Fruit fly (Drosophila melanogaster): ENCODE results near the gene CG15747.

The CG15747 gene

DNA sequence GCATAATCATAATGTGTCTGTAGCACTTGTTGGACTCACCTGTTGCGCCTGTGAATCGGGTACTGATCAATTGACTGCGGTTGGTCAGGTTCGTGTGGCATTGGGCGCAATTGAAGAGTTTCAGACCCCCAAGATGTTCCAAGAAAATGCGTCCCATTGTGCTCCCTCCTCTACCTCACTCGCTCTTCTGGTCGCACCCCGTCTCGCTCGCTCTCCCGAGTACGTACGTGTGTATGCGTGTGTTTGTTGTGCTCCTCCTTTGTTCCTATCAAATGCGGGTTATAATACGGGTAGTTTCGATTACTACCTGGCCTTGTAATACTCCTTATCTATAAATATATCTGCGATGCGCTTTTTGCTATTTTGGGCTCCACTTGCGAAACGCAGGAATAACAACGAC lies 48.7 kb downstream of the CG15747 start:
- TF ChIP-seq psq (optimal IDR thresholded peaks at IDR 0.05) = no peak
- TF ChIP-seq ttk (optimal IDR thresholded peaks at IDR 0.05) = no peak
- TF ChIP-seq Myc (optimal IDR thresholded peaks at IDR 0.05) = no peak
- no peak for TF ChIP-seq h (optimal IDR thresholded peaks at IDR 0.05)
- no peak for TF ChIP-seq Sin3A (optimal IDR thresholded peaks at IDR 0.05)

DNA sequence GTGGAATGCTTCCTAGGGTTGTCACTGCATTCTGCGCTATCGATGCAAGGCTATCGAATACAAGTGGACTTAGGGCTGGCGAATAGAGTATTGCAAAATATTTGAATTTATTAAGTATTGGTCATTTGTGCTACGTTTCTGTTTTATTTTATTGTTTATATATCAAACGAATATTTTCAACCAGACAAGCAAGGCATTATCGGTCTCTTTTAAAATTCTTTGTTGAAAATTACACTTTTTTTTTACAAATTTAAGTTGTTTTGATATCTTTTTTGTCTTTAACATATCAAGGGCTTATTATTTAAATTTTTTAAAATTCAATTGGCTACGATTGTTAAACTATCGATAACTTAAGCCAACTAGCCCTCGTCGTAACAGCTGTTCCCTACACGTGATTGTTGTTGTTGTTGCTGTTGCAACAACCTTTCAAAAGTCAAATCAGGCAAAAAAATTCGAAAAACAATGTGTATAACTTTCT lies 49.3 kb downstream of the CG15747 start, which contains the start of the genes Ype and CG1662:
Gene Ype, minus strand, starts transcription at position 45 of the 478 bp plus-strand sequence.
Gene CG1662, plus strand, starts transcription at position 191 of the 478 bp plus-strand sequence.
- no peak for TF ChIP-seq psq (optimal IDR thresholded peaks at IDR 0.05)

Data from Kc167 (cell line).